Fruit fly (Drosophila melanogaster) whole organism, pupa: ENCODE results near the gene CG13699.

Source experiments
- CG12605 ChIP-seq: fragments of 200-800 bp; sonication (Bioruptor generic); IDR thresholded peaks from 2 replicates; pipeline ENCODE4 v1.3.6; 2022; ENCODE audit warnings: missing biosample characterization, missing genetic modification characterization
- CG13204 ChIP-seq: fragments of 200-800 bp; sonication (Bioruptor generic); optimal IDR thresholded peaks from 2 replicates; lab custom pipeline; 2018; ENCODE audit warnings: missing biosample characterization, mild to moderate bottlenecking, missing genetic modification characterization, moderate library complexity
- Snoo ChIP-seq: fragments of 200-800 bp; sonication (Bioruptor generic); optimal IDR thresholded peaks from 3 replicates; lab custom pipeline; 2017; ENCODE audit warnings: missing biosample characterization, mild to moderate bottlenecking, missing genetic modification characterization, inconsistent platforms

DNA sequence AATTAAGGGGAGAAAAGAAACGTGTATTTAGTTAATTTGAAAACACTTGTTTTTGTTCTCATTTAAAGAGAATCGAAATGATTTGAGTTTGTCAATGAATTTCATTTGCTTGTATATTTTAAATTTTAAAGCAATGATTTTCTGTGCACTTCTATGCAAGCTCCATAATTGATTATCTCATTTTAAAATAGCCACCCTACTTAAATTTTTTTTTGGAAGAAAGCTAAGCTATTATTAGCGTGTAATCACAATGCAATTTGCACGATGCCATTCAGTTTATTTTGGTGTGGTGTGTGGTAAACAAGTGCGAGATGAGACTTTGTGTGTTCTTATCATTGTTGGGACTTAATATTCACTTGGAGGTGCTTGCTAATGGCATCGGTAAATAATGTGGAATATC, 38.9 kb upstream of the CG13699 start, which contains the start of gene CG7320:
- TF ChIP-seq CG12605 (GFP tag; lab: Robert Waterston, UW) (no peak), Snoo (no peak), CG13204 (no peak)
